Fruit fly (Drosophila melanogaster): ENCODE data around the gene AP-1gamma.

dm6 chrX:9102125-9102524 is 6.4 kb upstream of the AP-1gamma start:
- TF ChIP-seq jim (GFP tag; optimal IDR thresholded peaks at IDR 0.05), result no peak
- no peak for TF ChIP-seq Myc (optimal IDR thresholded peaks at IDR 0.05)
- no peak for TF ChIP-seq foxo (GFP tag; optimal IDR thresholded peaks at IDR 0.05)
- TF ChIP-seq GATAd (GFP tag; optimal IDR thresholded peaks at IDR 0.05), result no peak

Data from whole organism, wandering third instar larva.